Worm (Caenorhabditis elegans) whole organism, young adult: ENCODE measurements around the gene pgp-4.

ENCODE experiments used
- C06A6.2 ChIP-seq: fragments of 200-800 bp; sonication (Bioruptor generic); conservative IDR thresholded peaks from 2 replicates; pipeline ENCODE4 v1.3.6; 2022; ENCODE audit warnings: missing genetic modification characterization, missing compliant biosample characterization
- D2030.7 ChIP-seq: fragments of 200-800 bp; sonication (Bioruptor generic); IDR thresholded peaks from 2 replicates; pipeline ENCODE4 v1.3.6; 2022; ENCODE audit warnings: missing genetic modification reagents, missing genetic modification characterization, missing compliant biosample characterization
- F22D6.2 ChIP-seq: sonication (generic microtip); optimal IDR thresholded peaks from 2 replicates; lab custom pipeline; 2016; ENCODE audit warnings: mild to moderate bottlenecking, missing genetic modification characterization, missing compliant biosample characterization
- F37B4.10 ChIP-seq: fragments of 200-800 bp; sonication (Bioruptor generic); IDR thresholded peaks from 2 replicates; pipeline ENCODE4 v1.3.6; 2022; ENCODE audit warnings: missing genetic modification characterization, missing compliant biosample characterization
- T07F8.4 ChIP-seq: sonication (generic microtip); optimal IDR thresholded peaks from 2 replicates; lab custom pipeline; 2016; ENCODE audit warnings: mild to moderate bottlenecking, missing genetic modification characterization, moderate library complexity, missing compliant biosample characterization
- Y53F4B.3 ChIP-seq: fragments of 200-800 bp; sonication (Bioruptor generic); IDR thresholded peaks from 2 replicates; pipeline ENCODE4 v1.3.6; 2022; ENCODE audit warnings: missing genetic modification reagents, missing genetic modification characterization, missing compliant biosample characterization
- Y53G8AR.9 ChIP-seq: fragments of 200-800 bp; sonication (Bioruptor generic); conservative IDR thresholded peaks from 2 replicates; pipeline ENCODE4 v1.3.6; 2022; ENCODE audit warnings: missing genetic modification reagents, missing genetic modification characterization, missing compliant biosample characterization
- akir-1 ChIP-seq: fragments of 200-800 bp; sonication (Bioruptor generic); optimal IDR thresholded peaks from 2 replicates; lab custom pipeline; 2018; ENCODE audit warnings: mild to moderate bottlenecking, missing genetic modification characterization, moderate library complexity, missing compliant biosample characterization
- ama-1 ChIP-seq, 3 experiments: fragments of 150-350 bp in 1 of 3; sonication (generic microtip) in 2 of 3; optimal IDR thresholded peaks; 2 replicates each; lab custom pipeline; 2014 to 2018; ENCODE audit warnings: missing biosample characterization in 2 of 3, missing genetic modification characterization in 2 of 3, missing genetic modification reagents in 2 of 3
- atf-7 ChIP-seq: sonication (generic microtip); optimal IDR thresholded peaks from 2 replicates; lab custom pipeline; 2017; ENCODE audit warnings: mild to moderate bottlenecking, missing genetic modification characterization, missing compliant biosample characterization
- ccch-3 ChIP-seq: fragments of 200-800 bp; sonication (Bioruptor generic); optimal IDR thresholded peaks from 2 replicates; lab custom pipeline; 2018; ENCODE audit warnings: mild to moderate bottlenecking, missing genetic modification characterization, missing compliant biosample characterization
- ceh-100 ChIP-seq: fragments of 200-800 bp; sonication (Bioruptor generic); IDR thresholded peaks from 2 replicates; pipeline ENCODE4 v1.3.6; 2022; ENCODE audit warnings: missing genetic modification reagents, missing genetic modification characterization, missing compliant biosample characterization
- ceh-27 ChIP-seq: fragments of 200-800 bp; sonication (Bioruptor generic); optimal IDR thresholded peaks from 2 replicates; lab custom pipeline; 2018; ENCODE audit warnings: mild to moderate bottlenecking, missing genetic modification characterization, moderate library complexity, missing compliant biosample characterization
- ceh-58 ChIP-seq: fragments of 200-800 bp; sonication (Bioruptor generic); IDR thresholded peaks from 2 replicates; pipeline ENCODE4 v1.3.6; 2022; ENCODE audit warnings: missing genetic modification characterization, missing compliant biosample characterization
- ceh-91 ChIP-seq: fragments of 200-800 bp; sonication (Bioruptor generic); IDR thresholded peaks from 2 replicates; pipeline ENCODE4 v1.3.6; 2022; ENCODE audit warnings: missing genetic modification reagents, missing genetic modification characterization, missing compliant biosample characterization
- dox-1 ChIP-seq: fragments of 200-800 bp; sonication (Bioruptor generic); IDR thresholded peaks from 2 replicates; pipeline ENCODE4 v1.3.6; 2022; ENCODE audit warnings: missing genetic modification reagents, missing genetic modification characterization, missing compliant biosample characterization
- efl-1 ChIP-seq: fragments of 150-350 bp; optimal IDR thresholded peaks from 2 replicates; lab custom pipeline; 2014; ENCODE audit warnings: missing biosample characterization, missing genetic modification reagents, missing genetic modification characterization
- egl-18 ChIP-seq: fragments of 200-800 bp; sonication (Bioruptor generic); IDR thresholded peaks from 2 replicates; pipeline ENCODE4 v1.3.6; 2022; ENCODE audit warnings: missing genetic modification reagents, missing genetic modification characterization, missing compliant biosample characterization
- hmg-20 ChIP-seq: fragments of 200-800 bp; sonication (Bioruptor generic); IDR thresholded peaks from 2 replicates; pipeline ENCODE4 v1.3.6; 2022; ENCODE audit warnings: missing genetic modification reagents, missing genetic modification characterization, missing compliant biosample characterization
- let-526 ChIP-seq: fragments of 200-800 bp; sonication (Bioruptor generic); IDR thresholded peaks from 2 replicates; pipeline ENCODE4 v1.3.6; 2022; ENCODE audit warnings: missing genetic modification reagents, missing genetic modification characterization, missing compliant biosample characterization
- let-607 ChIP-seq, 2 experiments: fragments of 200-800 bp in 1 of 2; sonication (Bioruptor generic) in 1 of 2; sonication (generic microtip) in 1 of 2; optimal IDR thresholded peaks; 2 replicates each; lab custom pipeline; 2016 to 2018; ENCODE audit warnings: mild to moderate bottlenecking in 2 of 2, missing compliant biosample characterization in 2 of 2, missing genetic modification characterization in 2 of 2, moderate library complexity in 2 of 2, missing genotype in 1 of 2
- lin-35 ChIP-seq, 3 experiments: fragments of 150-350 bp in 2 of 3; sonication (generic microtip) in 1 of 3; optimal IDR thresholded peaks; 2 replicates each; lab custom pipeline; 2014 to 2018; ENCODE audit warnings: missing biosample characterization in 3 of 3, missing genetic modification characterization in 3 of 3, missing genetic modification reagents in 3 of 3
- lsy-27 ChIP-seq: sonication (generic microtip); optimal IDR thresholded peaks from 2 replicates; lab custom pipeline; 2017; ENCODE audit warnings: missing genetic modification characterization, mild to moderate bottlenecking, missing compliant biosample characterization, antibody characterized with exemption, missing genotype, borderline replicate concordance; ENCODE audit not compliant: insufficient read depth
- madf-3 ChIP-seq: fragments of 200-800 bp; sonication (Bioruptor generic); IDR thresholded peaks from 2 replicates; pipeline ENCODE4 v1.3.6; 2022; ENCODE audit warnings: missing genetic modification reagents, missing genetic modification characterization, missing compliant biosample characterization
- mes-4 ChIP-seq: sonication (generic microtip); optimal IDR thresholded peaks from 2 replicates; lab custom pipeline; 2016; ENCODE audit warnings: missing genotype, missing genetic modification characterization, missing compliant biosample characterization
- nhr-179 ChIP-seq: sonication (generic microtip); optimal IDR thresholded peaks from 2 replicates; lab custom pipeline; 2016; ENCODE audit warnings: mild to moderate bottlenecking, missing genetic modification characterization, missing compliant biosample characterization
- nhr-80 ChIP-seq: sonication (generic microtip); optimal IDR thresholded peaks from 2 replicates; lab custom pipeline; 2016; ENCODE audit warnings: missing genetic modification characterization, missing compliant biosample characterization
- pbrm-1 ChIP-seq: fragments of 200-800 bp; sonication (Bioruptor generic); IDR thresholded peaks from 2 replicates; pipeline ENCODE4 v1.3.6; 2022; ENCODE audit warnings: missing genetic modification reagents, missing genetic modification characterization, missing compliant biosample characterization
- pha-4 ChIP-seq: fragments of 150-350 bp; sonication (generic microtip); optimal IDR thresholded peaks from 2 replicates; lab custom pipeline; 2014; ENCODE audit warnings: missing biosample characterization, missing genetic modification reagents, missing genetic modification characterization
- rcor-1 ChIP-seq: fragments of 200-800 bp; sonication (Bioruptor generic); IDR thresholded peaks from 2 replicates; pipeline ENCODE4 v1.3.6; 2022; ENCODE audit warnings: missing genetic modification reagents, missing genetic modification characterization, missing compliant biosample characterization
- rec-8 ChIP-seq, 2 experiments: sonication (generic microtip); optimal IDR thresholded peaks; 2 replicates each; lab custom pipeline; 2016; ENCODE audit warnings: mild to moderate bottlenecking in 2 of 2, missing genetic modification characterization in 2 of 2, missing genetic modification reagents in 2 of 2, missing genotype in 2 of 2, missing biosample characterization in 1 of 2, missing compliant biosample characterization in 1 of 2, moderate library complexity in 1 of 2
- repo-1 ChIP-seq: sonication (generic microtip); optimal IDR thresholded peaks from 2 replicates; lab custom pipeline; 2017; ENCODE audit warnings: mild to moderate bottlenecking, missing genetic modification characterization, missing compliant biosample characterization
- sdz-38 ChIP-seq: sonication (generic microtip); optimal IDR thresholded peaks from 2 replicates; lab custom pipeline; 2016; ENCODE audit warnings: missing genotype, missing genetic modification characterization, missing compliant biosample characterization
- snpc-1.1 ChIP-seq: sonication (generic microtip); optimal IDR thresholded peaks from 2 replicates; lab custom pipeline; 2017; ENCODE audit warnings: missing genetic modification characterization, mild to moderate bottlenecking, missing compliant biosample characterization, antibody characterized with exemption, moderate library complexity, missing genotype, missing genetic modification reagents; ENCODE audit not compliant: insufficient read depth
- snpc-3.4 ChIP-seq: sonication (generic microtip); optimal IDR thresholded peaks from 2 replicates; lab custom pipeline; 2017; ENCODE audit warnings: missing genetic modification characterization, mild to moderate bottlenecking, missing compliant biosample characterization, antibody characterized with exemption, moderate library complexity, missing genotype, missing genetic modification reagents
- snpc-4 ChIP-seq, 5 experiments: fragments of 150-350 bp in 1 of 5; sonication (generic microtip) in 4 of 5; optimal IDR thresholded peaks; 2 replicates each; lab custom pipeline; 2014 to 2018; ENCODE audit warnings: missing genetic modification characterization in 5 of 5, missing biosample characterization in 3 of 5, antibody characterized with exemption in 2 of 5, mild to moderate bottlenecking in 2 of 5, missing compliant biosample characterization in 2 of 5, missing genotype in 2 of 5, moderate library complexity in 2 of 5, missing genetic modification reagents in 1 of 5
- ztf-3 ChIP-seq: fragments of 200-800 bp; sonication (Bioruptor generic); optimal IDR thresholded peaks from 2 replicates; lab custom pipeline; 2018; ENCODE audit warnings: mild to moderate bottlenecking, missing genetic modification characterization, missing compliant biosample characterization

The pgp-4 gene

ce11 chrX:11386903-11387302, 29.3 kb downstream of the pgp-4 start:
- TF ChIP-seq rcor-1 (GFP tag; lab: Robert Waterston, UW) (no peak), nhr-179 (tag; lab: Kevin White, UChicago) (no peak), ceh-27 (GFP tag; lab: Kevin White, UChicago) (peak; percentile 26)

- no peak for TF ChIP-seq F22D6.2 (tag; lab: Kevin White, UChicago)
- TF ChIP-seq pha-4 (tag; lab: Kevin White, UChicago), result no peak
- no peak for TF ChIP-seq ceh-27 (GFP tag; lab: Kevin White, UChicago)
- TF ChIP-seq dox-1 (GFP tag; lab: Robert Waterston, UW), result no peak
- no peak for TF ChIP-seq let-526 (GFP tag; lab: Robert Waterston, UW)
- TF ChIP-seq repo-1 (tag; lab: Kevin White, UChicago), result no peak
- TF ChIP-seq C06A6.2 (GFP tag; lab: Robert Waterston, UW), result no peak
- TF ChIP-seq lsy-27 (tag; lab: Kevin White, UChicago), result no peak
- no peak for TF ChIP-seq sdz-38
- no peak for TF ChIP-seq snpc-3.4 (tag; lab: Kevin White, UChicago)
- no peak for TF ChIP-seq D2030.7 (GFP tag; lab: Robert Waterston, UW)
- no peak for TF ChIP-seq madf-3 (GFP tag; lab: Robert Waterston, UW)
- TF ChIP-seq rec-8 (tag; optimal IDR thresholded peaks at IDR 0.05; lab: Kevin White, UChicago), result no peak
- TF ChIP-seq ccch-3 (GFP tag; lab: Kevin White, UChicago), result no peak
- TF ChIP-seq ceh-58 (GFP tag; lab: Robert Waterston, UW), result no peak
- TF ChIP-seq efl-1 (GFP tag; lab: Kevin White, UChicago), result no peak
- no peak for TF ChIP-seq F37B4.10 (GFP tag; lab: Robert Waterston, UW)
- no peak for TF ChIP-seq ama-1 (optimal IDR thresholded peaks at IDR 0.05; lab: Kevin White, UChicago)
- no peak for TF ChIP-seq ama-1 (GFP tag; optimal IDR thresholded peaks at IDR 0.05; lab: Kevin White, UChicago)
- no peak for TF ChIP-seq hmg-20
These were observed 30.2 kb downstream of the pgp-4 start for ce11 chrX:11387723-11388330.

- TF ChIP-seq snpc-4 (GFP tag; optimal IDR thresholded peaks at IDR 0.05; lab: Kevin White, UChicago) (no peak), snpc-4 (tag; optimal IDR thresholded peaks at IDR 0.05; lab: Kevin White, UChicago) (no peak), nhr-80 (peak; percentile 59)
These were observed 35.3 kb downstream of the pgp-4 start, which contains the start of gene prx-12 for ce11 chrX:11392924-11393323. TSS of gene prx-12 (plus strand) at chrX:11393294.

- TF ChIP-seq nhr-80 (peak; percentile 69), mes-4 (tag; lab: Kevin White, UChicago) (no peak)
These were observed 43.0 kb downstream of the pgp-4 start for ce11 chrX:11400467-11401184.

- TF ChIP-seq mes-4 (tag; lab: Kevin White, UChicago) (no peak), ztf-3 (no peak), akir-1 (no peak), egl-18 (no peak), lin-35 (GFP tag; optimal IDR thresholded peaks at IDR 0.05; lab: Kevin White, UChicago) (no peak), rcor-1 (GFP tag; lab: Robert Waterston, UW) (no peak), T07F8.4 (tag; lab: Kevin White, UChicago) (no peak), Y53G8AR.9 (no peak), Y53F4B.3 (GFP tag; lab: Robert Waterston, UW) (no peak), snpc-1.1 (tag; lab: Kevin White, UChicago) (no peak), snpc-4 (GFP tag; optimal IDR thresholded peaks at IDR 0.05; lab: Kevin White, UChicago) (no peak), snpc-4 (tag; optimal IDR thresholded peaks at IDR 0.05; lab: Kevin White, UChicago) (no peak), ccch-3 (GFP tag; lab: Kevin White, UChicago) (no peak), ceh-100 (GFP tag; lab: Robert Waterston, UW) (no peak), atf-7 (tag; lab: Kevin White, UChicago) (no peak), ceh-91 (no peak), let-607 (tag; optimal IDR thresholded peaks at IDR 0.05; lab: Kevin White, UChicago) (no peak), pbrm-1 (GFP tag; lab: Robert Waterston, UW) (no peak)
These were observed 48.3 kb downstream of the pgp-4 start, which contains the start of gene slo-2 for ce11 chrX:11405908-11406307. TSS of gene slo-2 (minus strand) at chrX:11405931.
